Fruit fly (Drosophila melanogaster): ENCODE results near the gene p38c.

Gene p38c

DNA sequence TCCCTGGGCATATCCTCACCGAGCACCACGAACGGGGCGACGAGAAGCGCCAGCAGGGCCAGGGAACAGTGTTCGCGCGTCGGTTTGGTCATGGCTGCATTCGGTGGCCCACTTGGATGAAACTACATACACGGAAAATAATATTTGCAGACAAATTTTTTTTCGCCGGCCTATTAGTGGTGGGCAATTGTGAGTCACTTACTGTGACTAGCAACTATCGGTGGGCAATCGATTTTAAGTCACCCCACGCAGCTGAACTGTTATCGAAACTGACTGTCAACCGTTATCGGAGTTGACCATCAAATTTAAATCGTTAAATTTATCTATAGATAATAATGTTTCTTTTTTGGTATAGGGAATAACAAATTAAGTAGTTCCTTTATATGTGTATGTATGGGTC, 19.4 kb upstream of the p38c start, which contains the start of gene CG5510 (continued):
- TF ChIP-seq CG4707 (GFP tag; optimal IDR thresholded peaks at IDR 0.05) = no peak
- peak; percentile 52 for TF ChIP-seq CG1792 (GFP tag; optimal IDR thresholded peaks at IDR 0.05)
- no peak for TF ChIP-seq Hey (tag; optimal IDR thresholded peaks at IDR 0.05)
- peak; percentile 7 for TF ChIP-seq CG10979 (tag; optimal IDR thresholded peaks at IDR 0.05)
- no peak for TF ChIP-seq GATAe (GFP tag; conservative IDR thresholded peaks at IDR 0.05)
- peak; percentile 97 for TF ChIP-seq CG15601 (tag; optimal IDR thresholded peaks at IDR 0.05)
- TF ChIP-seq CG4617 (GFP tag; optimal IDR thresholded peaks at IDR 0.05; ENCODE audit: borderline replicate concordance) = peak; percentile 72
- no peak for TF ChIP-seq lab (GFP tag; optimal IDR thresholded peaks at IDR 0.05)
- peak; percentile 23 for TF ChIP-seq p53 (GFP tag; optimal IDR thresholded peaks at IDR 0.05)
- TF ChIP-seq CG17186 (GFP tag; optimal IDR thresholded peaks at IDR 0.05) = peak; percentile 80
- no peak for TF ChIP-seq kah (GFP tag; optimal IDR thresholded peaks at IDR 0.05)
- TF ChIP-seq Dfd (GFP tag; optimal IDR thresholded peaks at IDR 0.05) = no peak
- peak; percentile 66 for TF ChIP-seq tin (GFP tag; optimal IDR thresholded peaks at IDR 0.05)
- TF ChIP-seq CG7556 (GFP tag; optimal IDR thresholded peaks at IDR 0.05) = no peak
- peak; percentile 95 for TF ChIP-seq E2f2 (GFP tag; IDR thresholded peaks at IDR 0.05)
- TF ChIP-seq CG17361 (GFP tag; IDR thresholded peaks at IDR 0.05) = peak; percentile 52; the same call in 1 of the 3 replicates
- no peak for TF ChIP-seq crc (GFP tag; optimal IDR thresholded peaks at IDR 0.05)
- TF ChIP-seq zfh2 (GFP tag; optimal IDR thresholded peaks at IDR 0.05) = peak; percentile 66
- peak; percentile 47 for TF ChIP-seq Hsf (GFP tag; optimal IDR thresholded peaks at IDR 0.05)
- TF ChIP-seq Atf6 (GFP tag; IDR thresholded peaks at IDR 0.05) = peak; percentile 49; the same call in 1 of the 2 replicates
- peak; percentile 49 for TF ChIP-seq dm (GFP tag; optimal IDR thresholded peaks at IDR 0.05)
- TF ChIP-seq dimm (GFP tag; IDR thresholded peaks at IDR 0.05) = no peak
- peak; percentile 39; the same call in 1 of the 2 replicates for TF ChIP-seq onecut (GFP tag; IDR thresholded peaks at IDR 0.05)
- peak; percentile 66 for TF ChIP-seq zen (tag; optimal IDR thresholded peaks at IDR 0.05)
- no peak for TF ChIP-seq Lim3 (GFP tag; IDR thresholded peaks at IDR 0.05)
- TF ChIP-seq CG8089 (GFP tag; optimal IDR thresholded peaks at IDR 0.05) = no peak
- no peak for TF ChIP-seq CG1832 (GFP tag; optimal IDR thresholded peaks at IDR 0.05)
- TF ChIP-seq danr (GFP tag; IDR thresholded peaks at IDR 0.05) = no peak
- TF ChIP-seq fd102C (GFP tag; optimal IDR thresholded peaks at IDR 0.05) = no peak
- TF ChIP-seq Rx (GFP tag; IDR thresholded peaks at IDR 0.05) = 0 out of 2 replicates have a peak, but pooled peaks have one; percentile 27
- TF ChIP-seq ttk (GFP tag; IDR thresholded peaks at IDR 0.05) = no peak
- TF ChIP-seq bsh (GFP tag; optimal IDR thresholded peaks at IDR 0.05) = peak in 1 of 2 experiments; percentile 45
- TF ChIP-seq CG9215 (GFP tag; IDR thresholded peaks at IDR 0.05) = peak; percentile 34; the same call in 1 of the 2 replicates
- TF ChIP-seq CG32767 (GFP tag; IDR thresholded peaks at IDR 0.05) = no peak
- peak; percentile 34 for TF ChIP-seq CG10543 (GFP tag; optimal IDR thresholded peaks at IDR 0.05)
- TF ChIP-seq Hr39 (optimal IDR thresholded peaks at IDR 0.05) = no peak
- TF ChIP-seq bigmax (GFP tag; optimal IDR thresholded peaks at IDR 0.05) = no peak
- TF ChIP-seq fu2 (GFP tag; optimal IDR thresholded peaks at IDR 0.05) = peak; percentile 24
- TF ChIP-seq Fer2 (tag; optimal IDR thresholded peaks at IDR 0.05) = no peak
- TF ChIP-seq repo (GFP tag; optimal IDR thresholded peaks at IDR 0.05) = peak; percentile 18
- TF ChIP-seq sima (GFP tag; optimal IDR thresholded peaks at IDR 0.05) = no peak
- no peak for TF ChIP-seq CG1529 (GFP tag; optimal IDR thresholded peaks at IDR 0.05)
- TF ChIP-seq cwo (GFP tag; optimal IDR thresholded peaks at IDR 0.05) = no peak
- TF ChIP-seq wor (GFP tag; IDR thresholded peaks at IDR 0.05) = no peak
- TF ChIP-seq CG8924 (tag; optimal IDR thresholded peaks at IDR 0.05) = peak; percentile 2
- TF ChIP-seq slou (GFP tag; optimal IDR thresholded peaks at IDR 0.05) = no peak
- no peak for TF ChIP-seq Mes4 (GFP tag; optimal IDR thresholded peaks at IDR 0.05)
- TF ChIP-seq Doc2 (GFP tag; IDR thresholded peaks at IDR 0.05) = no peak
- no peak for TF ChIP-seq Oaz (GFP tag; IDR thresholded peaks at IDR 0.05)
- peak; percentile 96 for TF ChIP-seq Scr (GFP tag; IDR thresholded peaks at IDR 0.05; ENCODE audit: partially characterized antibody)
- peak; percentile 67 for TF ChIP-seq shn (GFP tag; optimal IDR thresholded peaks at IDR 0.05)
- TF ChIP-seq az2 (GFP tag; optimal IDR thresholded peaks at IDR 0.05) = peak; percentile 16

Measured in whole organism, embryonic.